Worm (Caenorhabditis elegans) whole organism, mixed stage, embryonic: ENCODE results near the gene ifb-1.

ENCODE experiments used
- ceh-43 ChIP-seq: fragments of 200-800 bp; sonication (Bioruptor generic); optimal IDR thresholded peaks from 2 replicates; lab custom pipeline; 2018; ENCODE audit warnings: mild to moderate bottlenecking, missing genetic modification characterization, moderate library complexity, missing compliant biosample characterization
- ces-1 ChIP-seq: fragments of 150-350 bp; optimal IDR thresholded peaks from 2 replicates; lab custom pipeline; 2014; ENCODE audit warnings: missing biosample characterization, missing genetic modification reagents, missing genetic modification characterization
- elt-1 ChIP-seq: sonication (generic microtip); optimal IDR thresholded peaks from 2 replicates; lab custom pipeline; 2017; ENCODE audit warnings: missing genetic modification characterization, mild to moderate bottlenecking, missing compliant biosample characterization, antibody characterized with exemption, moderate library complexity, borderline replicate concordance; ENCODE audit not compliant: insufficient read depth
- ham-2 ChIP-seq: fragments of 200-800 bp; sonication (Bioruptor generic); optimal IDR thresholded peaks from 2 replicates; lab custom pipeline; 2018; ENCODE audit warnings: mild to moderate bottlenecking, missing genetic modification characterization, missing compliant biosample characterization
- lin-32 ChIP-seq: fragments of 200-800 bp; sonication (Bioruptor generic); optimal IDR thresholded peaks from 2 replicates; lab custom pipeline; 2018; ENCODE audit warnings: mild to moderate bottlenecking, missing genetic modification characterization, missing compliant biosample characterization
- nhr-12 ChIP-seq: fragments of 150-350 bp; optimal IDR thresholded peaks from 2 replicates; lab custom pipeline; 2014; ENCODE audit warnings: missing biosample characterization, missing genetic modification characterization
- nhr-237 ChIP-seq: fragments of 150-350 bp; optimal IDR thresholded peaks from 2 replicates; lab custom pipeline; 2014; ENCODE audit warnings: missing biosample characterization, missing genetic modification characterization
- snpc-4 ChIP-seq: fragments of 150-350 bp; optimal IDR thresholded peaks from 2 replicates; lab custom pipeline; 2014; ENCODE audit warnings: missing biosample characterization, missing genetic modification characterization
- sptf-1 ChIP-seq: sonication (generic microtip); optimal IDR thresholded peaks from 2 replicates; lab custom pipeline; 2017; ENCODE audit warnings: mild to moderate bottlenecking, missing genetic modification characterization, moderate library complexity, missing compliant biosample characterization
- zip-8 ChIP-seq: fragments of 150-350 bp; optimal IDR thresholded peaks from 2 replicates; lab custom pipeline; 2014; ENCODE audit warnings: missing biosample characterization, missing genetic modification characterization

DNA sequence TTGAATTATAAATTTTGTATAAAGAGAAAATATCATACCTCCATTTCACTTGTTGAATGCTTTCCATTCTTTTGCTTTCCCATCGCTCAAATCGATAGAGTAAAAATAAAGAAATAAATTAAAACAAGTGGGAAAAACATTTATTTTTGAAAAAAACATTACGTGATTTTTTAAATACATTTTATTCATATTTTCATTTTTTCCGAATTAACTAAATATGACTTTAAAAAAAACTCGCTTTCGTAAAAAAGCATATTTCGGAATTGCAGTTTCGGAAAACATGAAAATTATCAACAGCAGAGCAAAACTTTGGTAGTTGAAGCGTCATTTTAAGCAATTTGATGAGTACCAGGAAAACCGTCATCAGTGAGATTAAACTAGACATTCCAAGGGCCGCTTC, 34.1 kb downstream of the ifb-1 start, which contains the start of gene K05F1.8:
- TF ChIP-seq lin-32 (GFP tag; lab: Kevin White, UChicago), result no peak
- no peak for TF ChIP-seq nhr-237 (tag; lab: Kevin White, UChicago)
- TF ChIP-seq zip-8 (tag; lab: Kevin White, UChicago), result no peak
- no peak for TF ChIP-seq nhr-12 (tag; lab: Kevin White, UChicago)
- no peak for TF ChIP-seq elt-1 (tag; lab: Kevin White, UChicago)
- TF ChIP-seq ham-2 (GFP tag; lab: Kevin White, UChicago), result no peak
- no peak for TF ChIP-seq ces-1 (GFP tag; lab: Kevin White, UChicago)
- TF ChIP-seq ceh-43 (GFP tag; lab: Kevin White, UChicago), result no peak
- no peak for TF ChIP-seq sptf-1 (tag; lab: Kevin White, UChicago)
- no peak for TF ChIP-seq snpc-4 (tag; lab: Kevin White, UChicago)
